Fruit fly (Drosophila melanogaster) whole organism, embryonic: Measurements from ENCODE around the gene CG5346.

Source experiments
- Atf6 ChIP-seq: fragments of 200-800 bp; sonication (Bioruptor generic); IDR thresholded peaks from 2 replicates; pipeline ENCODE4 v1.3.6; 2022; ENCODE audit warnings: missing biosample characterization, missing genetic modification characterization
- CG12219 ChIP-seq: fragments of 200-800 bp; sonication (Bioruptor generic); optimal IDR thresholded peaks from 3 replicates; lab custom pipeline; 2018; ENCODE audit warnings: missing biosample characterization, mild to moderate bottlenecking, missing genetic modification characterization
- CG12659 ChIP-seq: fragments of 200-800 bp; sonication (Bioruptor generic); optimal IDR thresholded peaks from 3 replicates; lab custom pipeline; 2017; ENCODE audit warnings: mild to moderate bottlenecking, missing biosample characterization, missing genetic modification reagents, missing genetic modification characterization
- CG7372 ChIP-seq: fragments of 200-800 bp; sonication (Bioruptor generic); IDR thresholded peaks from 2 replicates; pipeline ENCODE4 v1.3.6; 2022; ENCODE audit warnings: missing biosample characterization, missing genetic modification characterization
- Fer2 ChIP-seq: fragments of 200-800 bp; sonication (Bioruptor generic); optimal IDR thresholded peaks from 2 replicates; lab custom pipeline; 2018; ENCODE audit warnings: missing biosample characterization, mild to moderate bottlenecking, missing genetic modification characterization, moderate library complexity
- GATAe ChIP-seq: fragments of 200-800 bp; sonication (Bioruptor generic); conservative IDR thresholded peaks from 2 replicates; pipeline ENCODE4 v1.3.6; 2022; ENCODE audit warnings: missing biosample characterization, missing genetic modification characterization
- Xbp1 ChIP-seq: fragments of 200-800 bp; sonication (Bioruptor generic); optimal IDR thresholded peaks from 3 replicates; lab custom pipeline; 2016; ENCODE audit warnings: missing biosample characterization, mild to moderate bottlenecking, missing genetic modification characterization
- psq ChIP-seq: fragments of 200-800 bp; sonication (Bioruptor generic); optimal IDR thresholded peaks from 2 replicates; lab custom pipeline; 2017; ENCODE audit warnings: missing biosample characterization, missing genetic modification characterization
- row ChIP-seq: fragments of 200-800 bp; sonication (Bioruptor generic); IDR thresholded peaks from 3 replicates; pipeline ENCODE4 v1.3.6; 2022; ENCODE audit warnings: missing biosample characterization, missing genetic modification characterization
- slou ChIP-seq: fragments of 200-800 bp; sonication (Bioruptor generic); optimal IDR thresholded peaks from 3 replicates; lab custom pipeline; 2016; ENCODE audit warnings: missing biosample characterization, missing genetic modification characterization
- ttk ChIP-seq: fragments of 200-800 bp; sonication (Bioruptor generic); IDR thresholded peaks from 2 replicates; pipeline ENCODE4 v2.1.2; 2022; ENCODE audit warnings: missing biosample characterization, missing genetic modification characterization
- zfh2 ChIP-seq: fragments of 200-800 bp; sonication (Bioruptor generic); optimal IDR thresholded peaks from 2 replicates; lab custom pipeline; 2016; ENCODE audit warnings: missing biosample characterization, missing genetic modification characterization

DNA sequence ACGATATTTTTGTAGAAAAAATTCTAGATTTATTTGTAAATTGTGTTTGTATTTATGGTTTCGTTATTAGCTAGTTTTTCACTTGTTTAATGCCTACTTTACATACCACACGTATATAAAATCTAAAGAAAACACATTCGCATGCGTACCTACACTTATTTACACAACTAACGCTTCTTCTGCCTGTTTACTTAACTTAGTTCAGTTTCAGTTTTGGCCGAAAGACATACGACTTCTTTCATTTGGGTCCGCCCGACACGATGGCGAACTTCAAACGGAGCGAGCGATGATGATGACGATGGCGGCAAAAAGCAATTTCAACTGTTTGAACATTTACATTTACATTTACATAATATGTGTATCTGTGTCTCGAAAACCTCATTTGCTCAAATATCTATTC is 29.9 kb upstream of the CG5346 start:
- TF ChIP-seq Atf6 (GFP tag; lab: Robert Waterston, UW) (peak; percentile 53; the same call in 1 of the 2 replicates), CG12659 (no peak), GATAe (no peak), row (GFP tag; lab: Robert Waterston, UW) (no peak), zfh2 (GFP tag; lab: Kevin White, UChicago) (no peak), Fer2 (no peak), Xbp1 (GFP tag; lab: Kevin White, UChicago) (no peak), CG7372 (no peak), ttk (no peak), psq (no peak), CG12219 (GFP tag; lab: Kevin White, UChicago) (no peak), slou (GFP tag; lab: Kevin White, UChicago) (no peak)
